Fruit fly (Drosophila melanogaster): ENCODE data around the gene frac.

frac gene

dm6 chr3L:7617436-7617979, 55.1 kb downstream of the frac start:
- TF ChIP-seq ovo (GFP tag; optimal IDR thresholded peaks at IDR 0.05) (no peak), tj (GFP tag; optimal IDR thresholded peaks at IDR 0.05) (no peak), CG7101 (tag; optimal IDR thresholded peaks at IDR 0.05) (no peak), cnc (optimal IDR thresholded peaks at IDR 0.05) (no peak), cic (GFP tag; optimal IDR thresholded peaks at IDR 0.05) (no peak), CG5204 (GFP tag; optimal IDR thresholded peaks at IDR 0.05) (no peak)

All from whole organism, adult.